Fruit fly (Drosophila melanogaster): ENCODE measurements around the gene Glut3.

dm6 chr3R:16836021-16836420 lies 47.9 kb downstream of the Glut3 start:
- TF ChIP-seq CG8478 (optimal IDR thresholded peaks at IDR 0.05) (no peak), CTCF (optimal IDR thresholded peaks at IDR 0.05) (no peak)
